Worm (Caenorhabditis elegans): ENCODE measurements around the gene F52F10.2.

DNA sequence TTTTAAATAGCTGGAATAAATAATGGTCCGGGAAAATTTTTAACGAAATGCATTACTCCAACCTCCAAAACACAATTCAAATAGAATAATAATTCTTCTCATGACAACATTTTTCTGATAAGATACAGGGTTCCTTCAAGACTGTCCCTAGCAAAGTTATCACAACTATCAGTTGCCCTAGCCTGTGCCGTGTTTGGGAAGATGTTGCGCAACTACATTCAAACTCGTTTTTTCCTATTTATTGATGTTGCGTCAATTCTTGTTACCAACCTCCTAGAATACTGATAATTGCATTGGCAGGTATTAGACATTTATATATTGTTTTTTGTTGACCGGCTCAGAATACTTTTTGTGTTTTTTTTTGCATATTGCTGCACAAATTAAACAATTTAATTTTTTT is 7.1 kb downstream of the F52F10.2 start:
- no peak for TF ChIP-seq tab-1 (GFP tag; IDR thresholded peaks at IDR 0.05)
- no peak for TF ChIP-seq med-1 (GFP tag; optimal IDR thresholded peaks at IDR 0.05; ENCODE audit: insufficient read depth)
- TF ChIP-seq cog-1 (tag; optimal IDR thresholded peaks at IDR 0.05), result no peak
- no peak for TF ChIP-seq flt-1 (GFP tag; IDR thresholded peaks at IDR 0.05)
- no peak for TF ChIP-seq klf-2 (GFP tag; conservative IDR thresholded peaks at IDR 0.05)
- TF ChIP-seq ztf-29 (GFP tag; IDR thresholded peaks at IDR 0.05), result no peak
- TF ChIP-seq T22C8.4 (GFP tag; IDR thresholded peaks at IDR 0.05), result no peak
